Worm (Caenorhabditis elegans) whole organism, L4 larva: ENCODE results near the gene ugt-51.

ENCODE experiments used
- D1046.2 ChIP-seq: fragments of 200-800 bp; sonication (Bioruptor generic); IDR thresholded peaks from 2 replicates; pipeline ENCODE4 v1.3.6; 2022; ENCODE audit warnings: missing genetic modification characterization, missing compliant biosample characterization
- F26F4.8 ChIP-seq: fragments of 200-800 bp; sonication (Bioruptor generic); conservative IDR thresholded peaks from 2 replicates; pipeline ENCODE4 v1.3.6; 2022; ENCODE audit warnings: missing genetic modification characterization, missing compliant biosample characterization
- F44E2.7 ChIP-seq: fragments of 200-800 bp; sonication (Bioruptor generic); IDR thresholded peaks from 2 replicates; pipeline ENCODE4 v2.1.2; 2022; ENCODE audit warnings: missing genetic modification characterization, missing compliant biosample characterization
- T26A8.4 ChIP-seq: fragments of 200-800 bp; sonication (Bioruptor generic); IDR thresholded peaks from 2 replicates; pipeline ENCODE4 v1.3.6; 2022; ENCODE audit warnings: missing genetic modification characterization, missing compliant biosample characterization
- ZK546.5 ChIP-seq, 2 experiments: sonication (generic microtip); optimal IDR thresholded peaks; 2 replicates each; lab custom pipeline; 2017; ENCODE audit warnings: missing biosample characterization in 2 of 2, missing genetic modification characterization in 2 of 2
- aly-2 ChIP-seq: sonication (generic microtip); optimal IDR thresholded peaks from 2 replicates; lab custom pipeline; 2018; ENCODE audit warnings: missing biosample characterization, missing genetic modification characterization
- ama-1 ChIP-seq: fragments of 150-350 bp; optimal IDR thresholded peaks from 2 replicates; lab custom pipeline; 2014; ENCODE audit warnings: inconsistent platforms, mixed read lengths
- ceh-20 ChIP-seq: fragments of 200-800 bp; sonication (Bioruptor generic); IDR thresholded peaks from 2 replicates; pipeline ENCODE4 v1.3.6; 2022; ENCODE audit warnings: missing genetic modification reagents, missing genetic modification characterization, missing compliant biosample characterization
- ces-1 ChIP-seq: fragments of 150-350 bp; sonication (generic microtip); optimal IDR thresholded peaks from 4 replicates; lab custom pipeline; 2014; ENCODE audit warnings: missing biosample characterization, missing genetic modification reagents, missing genetic modification characterization
- daf-12 ChIP-seq: fragments of 150-350 bp; optimal IDR thresholded peaks from 2 replicates; lab custom pipeline; 2014; ENCODE audit warnings: missing biosample characterization, missing genetic modification reagents, missing genetic modification characterization
- daf-8 ChIP-seq: fragments of 200-800 bp; sonication (Bioruptor generic); IDR thresholded peaks from 2 replicates; pipeline ENCODE4 v1.3.6; 2022; ENCODE audit warnings: missing genetic modification characterization, missing compliant biosample characterization
- dmd-8 ChIP-seq: fragments of 200-800 bp; sonication (Bioruptor generic); IDR thresholded peaks from 2 replicates; pipeline ENCODE4 v1.3.6; 2022; ENCODE audit warnings: missing genetic modification characterization, missing compliant biosample characterization
- dpl-1 ChIP-seq: fragments of 150-350 bp; optimal IDR thresholded peaks from 2 replicates; lab custom pipeline; 2014; ENCODE audit warnings: missing biosample characterization, missing genetic modification reagents, missing genetic modification characterization
- dve-1 ChIP-seq: sonication (generic microtip); optimal IDR thresholded peaks from 2 replicates; lab custom pipeline; 2017; ENCODE audit warnings: antibody characterized with exemption, mild to moderate bottlenecking, missing genetic modification characterization, missing compliant biosample characterization; ENCODE audit not compliant: insufficient read depth
- egl-43 ChIP-seq: fragments of 200-800 bp; sonication (Bioruptor generic); IDR thresholded peaks from 2 replicates; pipeline ENCODE4 v1.3.6; 2022; ENCODE audit warnings: missing genetic modification reagents, missing genetic modification characterization, missing compliant biosample characterization
- fkh-10 ChIP-seq: fragments of 150-350 bp; optimal IDR thresholded peaks from 2 replicates; lab custom pipeline; 2014; ENCODE audit warnings: missing biosample characterization, missing genetic modification reagents, missing genetic modification characterization
- gei-8 ChIP-seq: fragments of 200-800 bp; sonication (Bioruptor generic); optimal IDR thresholded peaks from 2 replicates; lab custom pipeline; 2018; ENCODE audit warnings: mild to moderate bottlenecking, missing genetic modification characterization, missing compliant biosample characterization
- jun-1 ChIP-seq: fragments of 150-350 bp; optimal IDR thresholded peaks from 2 replicates; lab custom pipeline; 2014; ENCODE audit warnings: missing biosample characterization, missing genetic modification reagents, missing genetic modification characterization
- lin-1 ChIP-seq: fragments of 200-800 bp; sonication (Bioruptor generic); IDR thresholded peaks from 2 replicates; pipeline ENCODE4 v1.3.6; 2022; ENCODE audit warnings: missing genetic modification reagents, missing genetic modification characterization, missing compliant biosample characterization
- lin-13 ChIP-seq: fragments of 150-350 bp; optimal IDR thresholded peaks from 2 replicates; lab custom pipeline; 2014; ENCODE audit warnings: missing biosample characterization, missing genetic modification reagents, missing genetic modification characterization
- lin-15B ChIP-seq: fragments of 150-350 bp; sonication (generic microtip); optimal IDR thresholded peaks from 3 replicates; lab custom pipeline; 2014; ENCODE audit warnings: missing biosample characterization, missing genetic modification characterization
- lin-29 ChIP-seq: fragments of 200-800 bp; sonication (Bioruptor generic); IDR thresholded peaks from 2 replicates; pipeline ENCODE4 v1.3.6; 2022; ENCODE audit warnings: missing genetic modification reagents, missing genetic modification characterization, missing compliant biosample characterization
- lin-38 ChIP-seq: fragments of 200-800 bp; sonication (Bioruptor generic); IDR thresholded peaks from 2 replicates; pipeline ENCODE4 v1.3.6; 2022; ENCODE audit warnings: missing genetic modification reagents, missing genetic modification characterization, missing compliant biosample characterization
- madf-5 ChIP-seq, 2 experiments: fragments of 200-800 bp; sonication (Bioruptor generic); IDR thresholded peaks; 2 replicates each; pipeline ENCODE4 v1.3.6; 2022; ENCODE audit warnings: missing compliant biosample characterization in 2 of 2, missing genetic modification characterization in 2 of 2
- madf-9 ChIP-seq: fragments of 200-800 bp; sonication (Bioruptor generic); conservative IDR thresholded peaks from 2 replicates; pipeline ENCODE4 v1.3.6; 2022; ENCODE audit warnings: missing genetic modification reagents, missing genetic modification characterization, missing compliant biosample characterization
- mep-1 ChIP-seq: fragments of 150-350 bp; sonication (generic microtip); optimal IDR thresholded peaks from 3 replicates; lab custom pipeline; 2014; ENCODE audit warnings: missing biosample characterization, missing genetic modification characterization
- mxl-2 ChIP-seq: fragments of 200-800 bp; sonication (Bioruptor generic); conservative IDR thresholded peaks from 2 replicates; pipeline ENCODE4 v1.3.6; 2022; ENCODE audit warnings: missing genetic modification reagents, missing genetic modification characterization, missing compliant biosample characterization
- mxl-3 ChIP-seq: fragments of 200-800 bp; sonication (Bioruptor generic); optimal IDR thresholded peaks from 2 replicates; lab custom pipeline; 2018; ENCODE audit warnings: mild to moderate bottlenecking, missing genetic modification characterization, missing compliant biosample characterization
- nhr-25 ChIP-seq: sonication (generic microtip); optimal IDR thresholded peaks from 2 replicates; lab custom pipeline; 2017; ENCODE audit warnings: missing genetic modification characterization, mild to moderate bottlenecking, missing compliant biosample characterization, antibody characterized with exemption, moderate library complexity, borderline replicate concordance; ENCODE audit not compliant: insufficient read depth
- nhr-28 ChIP-seq: fragments of 150-350 bp; optimal IDR thresholded peaks from 2 replicates; lab custom pipeline; 2014; ENCODE audit warnings: missing biosample characterization, missing genetic modification characterization
- nhr-41 ChIP-seq: fragments of 200-800 bp; sonication (Bioruptor generic); IDR thresholded peaks from 2 replicates; pipeline ENCODE4 v1.3.6; 2022; ENCODE audit warnings: missing genetic modification reagents, missing genetic modification characterization, missing compliant biosample characterization
- nhr-76 ChIP-seq: fragments of 150-350 bp; optimal IDR thresholded peaks from 2 replicates; lab custom pipeline; 2014; ENCODE audit warnings: missing biosample characterization, missing genetic modification characterization
- pha-4 ChIP-seq, 2 experiments: fragments of 150-350 bp in 1 of 2; fragments of 200-800 bp in 1 of 2; sonication (Bioruptor generic) in 1 of 2; IDR thresholded peaks in 1 of 2; optimal IDR thresholded peaks in 1 of 2; 2 replicates each; pipeline versions ENCODE4 v1.3.6 to Lab custom; 2014 to 2022; ENCODE audit warnings: missing genetic modification characterization in 2 of 2, missing genetic modification reagents in 2 of 2, missing biosample characterization in 1 of 2, missing compliant biosample characterization in 1 of 2
- rbr-2 ChIP-seq: sonication (generic microtip); optimal IDR thresholded peaks from 2 replicates; lab custom pipeline; 2016; ENCODE audit warnings: missing genotype, missing genetic modification characterization, missing compliant biosample characterization
- saeg-2 ChIP-seq: fragments of 200-800 bp; sonication (Bioruptor generic); IDR thresholded peaks from 2 replicates; pipeline ENCODE4 v1.3.6; 2022; ENCODE audit warnings: missing genetic modification reagents, missing genetic modification characterization, missing compliant biosample characterization
- tag-97 ChIP-seq: fragments of 200-800 bp; sonication (Bioruptor generic); IDR thresholded peaks from 2 replicates; pipeline ENCODE4 v1.3.6; 2022; ENCODE audit warnings: missing genetic modification characterization, missing compliant biosample characterization
- unc-62 ChIP-seq, 3 experiments: fragments of 150-350 bp in 1 of 3; sonication (generic microtip); optimal IDR thresholded peaks in 2 of 3; peaks in 1 of 3; 1 replicate in 1 of 3; 2 replicates in 2 of 3; lab custom pipeline; 2014 to 2017; ENCODE audit warnings: missing biosample characterization in 3 of 3, missing genetic modification characterization in 3 of 3, missing genetic modification reagents in 3 of 3, missing genotype in 1 of 3
- zag-1 ChIP-seq: fragments of 150-350 bp; optimal IDR thresholded peaks from 2 replicates; lab custom pipeline; 2014; ENCODE audit warnings: missing biosample characterization, missing genetic modification characterization
- zfp-2 ChIP-seq: sonication (generic microtip); optimal IDR thresholded peaks from 2 replicates; lab custom pipeline; 2016; ENCODE audit warnings: mild to moderate bottlenecking, missing genetic modification characterization, missing compliant biosample characterization
- zfp-3 ChIP-seq: fragments of 200-800 bp; sonication (Bioruptor generic); conservative IDR thresholded peaks from 2 replicates; pipeline ENCODE4 v1.3.6; 2022; ENCODE audit warnings: missing genetic modification reagents, missing genetic modification characterization, missing compliant biosample characterization
- zip-2 ChIP-seq: fragments of 150-350 bp; optimal IDR thresholded peaks from 2 replicates; lab custom pipeline; 2014; ENCODE audit warnings: missing biosample characterization, missing genetic modification characterization
- ztf-11 ChIP-seq: fragments of 150-350 bp; optimal IDR thresholded peaks from 2 replicates; lab custom pipeline; 2014; ENCODE audit warnings: missing biosample characterization, missing genetic modification characterization
- ztf-7 ChIP-seq: fragments of 150-350 bp; optimal IDR thresholded peaks from 2 replicates; lab custom pipeline; 2014; ENCODE audit warnings: missing biosample characterization, missing genetic modification characterization

ugt-51 gene

ce11 chrV:5203643-5204042, 26.5 kb upstream of the ugt-51 start:
- TF ChIP-seq daf-8 (GFP tag; lab: Robert Waterston, UW), result no peak
- TF ChIP-seq zfp-3 (GFP tag; lab: Robert Waterston, UW), result no peak
- TF ChIP-seq lin-13 (GFP tag; lab: Kevin White, UChicago), result no peak
- TF ChIP-seq pha-4 (GFP tag; IDR thresholded peaks at IDR 0.05; lab: Robert Waterston, UW), result no peak
- TF ChIP-seq pha-4 (tag; optimal IDR thresholded peaks at IDR 0.05; lab: Kevin White, UChicago), result no peak
- no peak for TF ChIP-seq gei-8 (GFP tag; lab: Kevin White, UChicago)
- TF ChIP-seq egl-43 (GFP tag; lab: Robert Waterston, UW), result no peak
- no peak for TF ChIP-seq saeg-2 (GFP tag; lab: Robert Waterston, UW)
- no peak for TF ChIP-seq daf-12

DNA sequence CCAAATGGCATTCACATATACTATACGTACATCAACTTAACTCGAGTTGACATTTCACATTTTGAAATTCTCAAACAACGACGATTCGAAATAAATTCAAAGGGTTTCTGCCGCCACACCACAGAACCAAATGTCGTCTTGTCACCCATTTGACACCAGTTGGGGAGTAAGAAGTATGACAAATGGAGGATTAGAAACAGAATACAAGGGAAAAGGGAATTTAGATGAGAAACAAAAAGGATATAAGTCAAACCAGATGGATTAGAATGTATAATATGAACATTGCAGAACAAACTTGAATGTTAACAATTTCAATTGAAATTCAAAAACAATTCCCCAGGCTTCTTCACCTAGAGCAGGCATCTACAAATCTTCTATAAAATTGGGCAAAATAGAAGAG, 24.6 kb upstream of the ugt-51 start:
- TF ChIP-seq unc-62 (GFP tag; optimal IDR thresholded peaks at IDR 0.05 in 1 of 2; lab: Kevin White, UChicago) (peak in 1 of 2 experiments; percentile 79), unc-62 (tag; optimal IDR thresholded peaks at IDR 0.05; lab: Kevin White, UChicago) (no peak), zfp-3 (GFP tag; lab: Robert Waterston, UW) (no peak)

DNA sequence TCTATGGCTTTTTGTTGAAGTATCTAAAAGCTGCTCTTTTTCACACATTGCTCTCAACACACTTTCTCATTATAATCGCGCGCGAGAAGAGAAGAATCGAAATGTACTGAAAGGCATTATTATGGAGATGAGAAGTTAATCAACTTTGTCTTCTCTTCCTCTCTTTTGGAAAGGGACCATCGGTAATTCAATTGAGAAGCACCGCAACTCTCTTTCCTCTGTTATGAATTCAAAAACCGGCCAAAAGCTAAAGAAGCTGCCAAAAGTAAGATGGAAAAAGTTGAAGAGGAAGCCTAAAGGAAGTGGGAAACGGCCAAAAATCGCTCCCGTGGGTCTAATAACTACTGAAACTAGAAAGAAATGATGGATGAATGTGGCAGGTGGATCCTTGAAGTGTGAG, 23.1 kb upstream of the ugt-51 start:
- peak in 1 of 2 experiments; percentile 44 for TF ChIP-seq unc-62 (GFP tag; optimal IDR thresholded peaks at IDR 0.05 in 1 of 2; lab: Kevin White, UChicago)
- no peak for TF ChIP-seq unc-62 (tag; optimal IDR thresholded peaks at IDR 0.05; lab: Kevin White, UChicago)
- no peak for TF ChIP-seq saeg-2 (GFP tag; lab: Robert Waterston, UW)
- peak; percentile 91 for TF ChIP-seq ces-1 (GFP tag; lab: Kevin White, UChicago)
- no peak for TF ChIP-seq madf-5 (GFP tag; IDR thresholded peaks at IDR 0.05; lab: Robert Waterston, UW)
- TF ChIP-seq lin-1 (GFP tag; lab: Robert Waterston, UW), result no peak
- peak; percentile 8 for TF ChIP-seq rbr-2 (tag; lab: Kevin White, UChicago)
- no peak for TF ChIP-seq jun-1 (tag; lab: Kevin White, UChicago)
- no peak for TF ChIP-seq aly-2 (tag; lab: Kevin White, UChicago)
- no peak for TF ChIP-seq D1046.2 (GFP tag; lab: Robert Waterston, UW)
- no peak for TF ChIP-seq ceh-20 (GFP tag; lab: Robert Waterston, UW)
- no peak for TF ChIP-seq zip-2 (tag; lab: Kevin White, UChicago)
- no peak for TF ChIP-seq lin-29 (GFP tag; lab: Robert Waterston, UW)
- no peak for TF ChIP-seq ztf-7 (tag; lab: Kevin White, UChicago)
- TF ChIP-seq daf-8 (GFP tag; lab: Robert Waterston, UW), result no peak
- no peak for TF ChIP-seq nhr-25 (tag; lab: Kevin White, UChicago)
- TF ChIP-seq ama-1, result no peak
- no peak for TF ChIP-seq mxl-2
- TF ChIP-seq fkh-10 (GFP tag; lab: Kevin White, UChicago), result peak; percentile 51
- TF ChIP-seq nhr-76 (tag; lab: Kevin White, UChicago), result no peak
- TF ChIP-seq mxl-3 (GFP tag; lab: Kevin White, UChicago), result no peak
- no peak for TF ChIP-seq lin-38 (GFP tag; lab: Robert Waterston, UW)
- no peak for TF ChIP-seq gei-8 (GFP tag; lab: Kevin White, UChicago)
- TF ChIP-seq zfp-3 (GFP tag; lab: Robert Waterston, UW), result no peak
- TF ChIP-seq, all 104 proteins: peak for 4

- TF ChIP-seq T26A8.4 (no peak), dmd-8 (GFP tag; lab: Robert Waterston, UW) (no peak), madf-9 (GFP tag; lab: Robert Waterston, UW) (no peak), dpl-1 (GFP tag; lab: Kevin White, UChicago) (no peak)
- TF ChIP-seq, all 104 proteins: peak for 0
These were observed 21.1 kb upstream of the ugt-51 start, which contains the start of gene Y47A7.2 for ce11 chrV:5198240-5198639. Gene Y47A7.2 (minus strand): TSS chrV:5198340.

ce11 chrV:5194508-5194907, 17.4 kb upstream of the ugt-51 start, which contains the start of gene abu-8:
Gene abu-8 (minus strand): TSS chrV:5194608.
- TF ChIP-seq ama-1 (no peak), nhr-76 (tag; lab: Kevin White, UChicago) (no peak), nhr-41 (GFP tag; lab: Robert Waterston, UW) (no peak), nhr-28 (tag; lab: Kevin White, UChicago) (no peak), ztf-11 (tag; lab: Kevin White, UChicago) (no peak), lin-15B (no peak), F44E2.7 (no peak), mep-1 (no peak), zag-1 (tag; lab: Kevin White, UChicago) (no peak), F26F4.8 (GFP tag; lab: Robert Waterston, UW) (no peak), tag-97 (GFP tag; lab: Robert Waterston, UW) (no peak), dve-1 (no peak), T26A8.4 (no peak), zfp-2 (tag; lab: Kevin White, UChicago) (no peak), ZK546.5 (tag; optimal IDR thresholded peaks at IDR 0.05; lab: Kevin White, UChicago) (no peak)
